Worm (Caenorhabditis elegans) whole organism, mixed stage, embryonic: Measurements from ENCODE around the gene R09B5.11.

ENCODE experiments used
- M03D4.4 ChIP-seq: sonication (generic microtip); optimal IDR thresholded peaks from 2 replicates; lab custom pipeline; 2017; ENCODE audit warnings: mild to moderate bottlenecking, missing genetic modification characterization, missing compliant biosample characterization
- blmp-1 ChIP-seq: fragments of 150-350 bp; optimal IDR thresholded peaks from 2 replicates; lab custom pipeline; 2014; ENCODE audit warnings: missing biosample characterization, missing genetic modification characterization
- elt-1 ChIP-seq: sonication (generic microtip); optimal IDR thresholded peaks from 2 replicates; lab custom pipeline; 2017; ENCODE audit warnings: missing genetic modification characterization, mild to moderate bottlenecking, missing compliant biosample characterization, antibody characterized with exemption, moderate library complexity, borderline replicate concordance; ENCODE audit not compliant: insufficient read depth
- nhr-237 ChIP-seq: fragments of 150-350 bp; optimal IDR thresholded peaks from 2 replicates; lab custom pipeline; 2014; ENCODE audit warnings: missing biosample characterization, missing genetic modification characterization
- unc-62 ChIP-seq: fragments of 150-350 bp; optimal IDR thresholded peaks from 2 replicates; lab custom pipeline; 2014; ENCODE audit warnings: missing biosample characterization, missing genetic modification reagents, missing genetic modification characterization
- ztf-11 ChIP-seq: fragments of 150-350 bp; optimal IDR thresholded peaks from 2 replicates; lab custom pipeline; 2014; ENCODE audit warnings: missing biosample characterization, missing genetic modification characterization

DNA sequence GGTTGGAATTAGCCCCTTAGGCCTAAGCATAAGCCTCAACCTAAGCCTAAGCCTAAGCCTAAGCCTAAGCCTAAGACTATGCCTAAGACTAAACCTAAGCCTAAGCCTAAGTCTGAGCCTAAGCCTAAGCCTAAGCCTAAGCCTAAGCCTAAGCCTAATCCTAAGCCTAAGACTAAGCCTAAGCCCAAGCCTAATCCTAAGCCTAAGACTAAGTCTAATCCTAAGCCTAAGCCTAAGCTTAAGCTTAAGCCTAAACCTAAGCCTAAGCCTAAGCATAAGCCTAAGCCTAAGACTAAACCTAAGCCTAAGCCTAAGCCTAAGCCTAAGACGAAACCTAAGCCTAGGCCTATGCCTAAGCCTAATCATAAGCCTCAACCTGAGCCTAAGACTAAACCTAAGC is 15.7 kb upstream of the R09B5.11 start:
- TF ChIP-seq blmp-1 (tag; lab: Kevin White, UChicago) (no peak), nhr-237 (no peak), elt-1 (tag; lab: Kevin White, UChicago) (no peak), unc-62 (no peak), M03D4.4 (tag; lab: Kevin White, UChicago) (no peak), ztf-11 (tag; lab: Kevin White, UChicago) (no peak)
